Fruit fly (Drosophila melanogaster) whole organism, wandering third instar larva: Measurements from ENCODE around the gene Cyp4g15.

ENCODE experiments used
- Abd-B ChIP-seq: fragments of >200 bp; optimal IDR thresholded peaks from 2 replicates; lab custom pipeline; 2017; ENCODE audit warnings: missing biosample characterization, missing genetic modification characterization
- Dfd ChIP-seq: fragments of >200 bp; optimal IDR thresholded peaks from 2 replicates; lab custom pipeline; 2017; ENCODE audit warnings: missing biosample characterization, missing genetic modification characterization
- Hnf4 ChIP-seq: fragments of 200-800 bp; sonication (Bioruptor generic); optimal IDR thresholded peaks from 2 replicates; lab custom pipeline; 2016; ENCODE audit warnings: missing biosample characterization, mild to moderate bottlenecking, missing genetic modification characterization
- Hr83 ChIP-seq: fragments of 200-300 bp; sonication (Bioruptor generic); optimal IDR thresholded peaks from 2 replicates; lab custom pipeline; 2016; ENCODE audit warnings: missing biosample characterization, mild to moderate bottlenecking, missing genetic modification characterization, moderate library complexity; ENCODE audit not compliant: poor library complexity, severe bottlenecking
- Myc ChIP-seq: fragments of >200 bp; optimal IDR thresholded peaks from 2 replicates; lab custom pipeline; 2017
- dmrt93B ChIP-seq: fragments of 200-800 bp; sonication (Bioruptor generic); optimal IDR thresholded peaks from 2 replicates; lab custom pipeline; 2018; ENCODE audit warnings: missing biosample characterization, mild to moderate bottlenecking, missing genetic modification characterization
- dsf ChIP-seq: sonication (Bioruptor generic); optimal IDR thresholded peaks from 2 replicates; lab custom pipeline; 2016; ENCODE audit warnings: missing biosample characterization, missing genetic modification characterization, borderline replicate concordance
- foxo ChIP-seq, 2 experiments: fragments of 200-800 bp; sonication (Bioruptor generic); optimal IDR thresholded peaks; 2 replicates in 1 of 2; 3 replicates in 1 of 2; lab custom pipeline; 2016 to 2017; ENCODE audit warnings: missing biosample characterization in 2 of 2, missing genetic modification characterization in 2 of 2
- lola ChIP-seq: fragments of >200 bp; optimal IDR thresholded peaks from 2 replicates; lab custom pipeline; 2017; ENCODE audit warnings: missing biosample characterization, missing genetic modification characterization
- pan ChIP-seq: fragments of >200 bp; optimal IDR thresholded peaks from 2 replicates; lab custom pipeline; 2017
- psq ChIP-seq: fragments of 200-800 bp; sonication (Bioruptor generic); optimal IDR thresholded peaks from 3 replicates; lab custom pipeline; 2017; ENCODE audit warnings: missing biosample characterization, mild to moderate bottlenecking, missing genetic modification characterization, moderate library complexity
- sage ChIP-seq: fragments of 200-800 bp; sonication (Bioruptor generic); optimal IDR thresholded peaks from 2 replicates; lab custom pipeline; 2016; ENCODE audit warnings: missing biosample characterization, mild to moderate bottlenecking, missing genetic modification characterization
- usp ChIP-seq: fragments of >200 bp; optimal IDR thresholded peaks from 2 replicates; lab custom pipeline; 2017; ENCODE audit warnings: missing biosample characterization, missing genetic modification characterization
- woc ChIP-seq: sonication (Bioruptor generic); optimal IDR thresholded peaks from 2 replicates; lab custom pipeline; 2016; ENCODE audit warnings: missing biosample characterization, mild to moderate bottlenecking, missing genetic modification characterization

DNA sequence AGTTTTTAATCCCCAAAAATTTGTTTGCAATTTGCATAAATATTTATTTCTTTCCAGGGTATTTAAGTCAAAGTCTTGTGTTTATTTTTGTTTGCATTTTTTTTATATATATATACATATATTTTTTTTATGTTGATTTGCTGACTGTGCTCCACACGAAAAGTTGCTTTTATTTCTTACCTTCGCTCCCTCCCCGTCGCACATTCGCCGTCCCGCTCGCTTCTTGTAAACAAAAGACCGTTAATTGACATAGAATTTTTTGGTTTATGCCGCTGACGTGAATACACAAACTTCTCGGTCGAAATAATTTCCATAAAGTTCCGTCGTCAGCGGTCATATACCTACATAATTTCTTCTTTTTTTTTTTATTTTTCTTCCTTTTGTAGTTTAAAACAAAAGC lies 36.0 kb downstream of the Cyp4g15 start:
- no peak for TF ChIP-seq psq (GFP tag; lab: Kevin White, UChicago)
- TF ChIP-seq pan (lab: Kevin White, UChicago), result no peak
- no peak for TF ChIP-seq Myc (lab: Kevin White, UChicago)
- no peak for TF ChIP-seq woc (GFP tag; lab: Kevin White, UChicago)
- no peak for TF ChIP-seq Abd-B
- TF ChIP-seq Hr83, result no peak
- no peak for TF ChIP-seq foxo (GFP tag; optimal IDR thresholded peaks at IDR 0.05; lab: Kevin White, UChicago)
- no peak for TF ChIP-seq Hnf4 (GFP tag; lab: Kevin White, UChicago)
- TF ChIP-seq Dfd (GFP tag; lab: Kevin White, UChicago), result no peak
- no peak for TF ChIP-seq sage
- no peak for TF ChIP-seq dsf (GFP tag; lab: Kevin White, UChicago)
- TF ChIP-seq usp (GFP tag; lab: Kevin White, UChicago), result no peak
- no peak for TF ChIP-seq lola (GFP tag; lab: Kevin White, UChicago)
- TF ChIP-seq dmrt93B (GFP tag; lab: Kevin White, UChicago), result no peak
